Fruit fly (Drosophila melanogaster) whole organism, embryonic: ENCODE measurements around the gene tweek.
A peak's percentile ranks its signal among the peaks of the same experiment; 100 is the strongest.

Experiments used
- Aef1 ChIP-seq: fragments of 200-800 bp; sonication (Bioruptor generic); IDR thresholded peaks from 3 replicates; pipeline ENCODE4 v1.3.6; 2022; ENCODE audit warnings: missing biosample characterization, missing genetic modification characterization
- CG1024 ChIP-seq: fragments of 200-800 bp; sonication (Bioruptor generic); IDR thresholded peaks from 2 replicates; pipeline ENCODE4 v1.3.6; 2022; ENCODE audit warnings: missing biosample characterization, missing genetic modification characterization
- CG10431 ChIP-seq: fragments of 200-800 bp; sonication (Bioruptor generic); optimal IDR thresholded peaks from 3 replicates; lab custom pipeline; 2018; ENCODE audit warnings: missing biosample characterization, mild to moderate bottlenecking, missing genetic modification characterization
- CG11504 ChIP-seq: fragments of 200-800 bp; sonication (Bioruptor generic); optimal IDR thresholded peaks from 3 replicates; lab custom pipeline; 2019; ENCODE audit warnings: missing biosample characterization, mild to moderate bottlenecking, missing genetic modification characterization, moderate library complexity
- CG13296 ChIP-seq: fragments of 200-800 bp; sonication (Bioruptor generic); optimal IDR thresholded peaks from 3 replicates; lab custom pipeline; 2018; ENCODE audit warnings: missing biosample characterization, mild to moderate bottlenecking, missing genetic modification characterization
- CG15514 ChIP-seq: fragments of 200-800 bp; sonication (Bioruptor generic); optimal IDR thresholded peaks from 3 replicates; lab custom pipeline; 2017; ENCODE audit warnings: missing biosample characterization, missing genetic modification characterization, mild to moderate bottlenecking, moderate library complexity, missing genetic modification reagents
- CG1603 ChIP-seq: fragments of 200-800 bp; sonication (Bioruptor generic); optimal IDR thresholded peaks from 2 replicates; lab custom pipeline; 2019; ENCODE audit warnings: missing biosample characterization, mild to moderate bottlenecking, missing genetic modification characterization, moderate library complexity
- CG17568 ChIP-seq: fragments of 200-800 bp; sonication (Bioruptor generic); optimal IDR thresholded peaks from 2 replicates; lab custom pipeline; 2018; ENCODE audit warnings: missing biosample characterization, mild to moderate bottlenecking, missing genetic modification characterization, moderate library complexity
- CG18599 ChIP-seq: fragments of 200-800 bp; sonication (Bioruptor generic); optimal IDR thresholded peaks from 3 replicates; lab custom pipeline; 2017; ENCODE audit warnings: missing biosample characterization, missing genetic modification characterization, mild to moderate bottlenecking, moderate library complexity, missing genetic modification reagents
- CG2199 ChIP-seq: fragments of 200-800 bp; sonication (Bioruptor generic); IDR thresholded peaks from 3 replicates; pipeline ENCODE4 v1.3.6; 2022; ENCODE audit warnings: missing biosample characterization, missing genetic modification characterization
- CG3065 ChIP-seq: fragments of 200-800 bp; sonication (Bioruptor generic); optimal IDR thresholded peaks from 2 replicates; lab custom pipeline; 2016; ENCODE audit warnings: missing biosample characterization, missing genetic modification characterization
- CG4360 ChIP-seq: fragments of 200-800 bp; sonication (Bioruptor generic); IDR thresholded peaks from 2 replicates; pipeline ENCODE4 v1.3.6; 2022; ENCODE audit warnings: missing biosample characterization, missing genetic modification characterization
- CG4730 ChIP-seq: fragments of 200-800 bp; sonication (Bioruptor generic); IDR thresholded peaks from 2 replicates; pipeline ENCODE4 v1.3.6; 2022; ENCODE audit warnings: missing biosample characterization, missing genetic modification characterization
- CG6272 ChIP-seq: fragments of 200-800 bp; sonication (Bioruptor generic); IDR thresholded peaks from 2 replicates; pipeline ENCODE4 v1.3.6; 2022; ENCODE audit warnings: missing biosample characterization, missing genetic modification characterization
- CG6654 ChIP-seq: fragments of 200-800 bp; sonication (Bioruptor generic); optimal IDR thresholded peaks from 2 replicates; lab custom pipeline; 2017; ENCODE audit warnings: missing biosample characterization, mild to moderate bottlenecking, missing genetic modification characterization
- CG8359 ChIP-seq: fragments of 200-800 bp; sonication (Bioruptor generic); optimal IDR thresholded peaks from 2 replicates; lab custom pipeline; 2017; ENCODE audit warnings: missing biosample characterization, mild to moderate bottlenecking, missing genetic modification characterization, borderline replicate concordance
- CG9876 ChIP-seq: fragments of 200-800 bp; sonication (Bioruptor generic); optimal IDR thresholded peaks from 2 replicates; lab custom pipeline; 2016; ENCODE audit warnings: missing biosample characterization, missing genetic modification characterization
- Fer2 ChIP-seq: fragments of 200-800 bp; sonication (Bioruptor generic); optimal IDR thresholded peaks from 2 replicates; lab custom pipeline; 2018; ENCODE audit warnings: missing biosample characterization, mild to moderate bottlenecking, missing genetic modification characterization, moderate library complexity
- GATAe ChIP-seq: fragments of 200-800 bp; sonication (Bioruptor generic); conservative IDR thresholded peaks from 2 replicates; pipeline ENCODE4 v1.3.6; 2022; ENCODE audit warnings: missing biosample characterization, missing genetic modification characterization
- Gsc ChIP-seq: fragments of 200-800 bp; sonication (Bioruptor generic); IDR thresholded peaks from 2 replicates; pipeline ENCODE4 v1.3.6; 2022; ENCODE audit warnings: missing biosample characterization, missing genetic modification characterization
- Mad ChIP-seq: fragments of 200-800 bp; sonication (Bioruptor generic); optimal IDR thresholded peaks from 2 replicates; lab custom pipeline; 2016; ENCODE audit warnings: missing biosample characterization, missing genetic modification characterization
- Pdp1 ChIP-seq, 2 experiments: fragments of 200-800 bp; sonication (Bioruptor generic); optimal IDR thresholded peaks; 3 replicates each; lab custom pipeline; 2016; ENCODE audit warnings: missing biosample characterization in 2 of 2, missing genetic modification characterization in 2 of 2, mild to moderate bottlenecking in 1 of 2, moderate library complexity in 1 of 2
- Rfx ChIP-seq: fragments of 200-800 bp; sonication (Bioruptor generic); IDR thresholded peaks from 2 replicates; pipeline ENCODE4 v1.3.6; 2022; ENCODE audit warnings: missing biosample characterization, missing genetic modification characterization
- Rx ChIP-seq: fragments of 200-800 bp; sonication (Bioruptor generic); IDR thresholded peaks from 2 replicates; pipeline ENCODE4 v1.3.6; 2022; ENCODE audit warnings: missing biosample characterization, missing genetic modification characterization
- Side ChIP-seq: fragments of 200-800 bp; sonication (Bioruptor generic); optimal IDR thresholded peaks from 2 replicates; lab custom pipeline; 2016; ENCODE audit warnings: missing biosample characterization, missing genetic modification characterization
- Sox100B ChIP-seq: fragments of 200-800 bp; sonication (Bioruptor generic); optimal IDR thresholded peaks from 3 replicates; lab custom pipeline; 2018; ENCODE audit warnings: missing biosample characterization, mild to moderate bottlenecking, missing genetic modification characterization
- Sox102F ChIP-seq: fragments of 200-800 bp; sonication (Bioruptor generic); optimal IDR thresholded peaks from 2 replicates; lab custom pipeline; 2018; ENCODE audit warnings: missing biosample characterization, mild to moderate bottlenecking, missing genetic modification characterization, moderate library complexity
- Sry-β ChIP-seq: fragments of 200-800 bp; sonication (Bioruptor generic); optimal IDR thresholded peaks from 2 replicates; lab custom pipeline; 2018; ENCODE audit warnings: missing biosample characterization, mild to moderate bottlenecking, missing genetic modification characterization, moderate library complexity
- Xrp1 ChIP-seq: fragments of 200-800 bp; sonication (Bioruptor generic); IDR thresholded peaks from 2 replicates; pipeline ENCODE4 v1.3.6; 2022; ENCODE audit warnings: missing biosample characterization, missing genetic modification characterization
- cwo ChIP-seq: fragments of 200-800 bp; sonication (Bioruptor generic); optimal IDR thresholded peaks from 3 replicates; lab custom pipeline; 2017; ENCODE audit warnings: missing biosample characterization, missing genetic modification characterization, mild to moderate bottlenecking, moderate library complexity, missing genetic modification reagents
- disco-r ChIP-seq: fragments of 200-800 bp; sonication (Bioruptor generic); optimal IDR thresholded peaks from 2 replicates; lab custom pipeline; 2016; ENCODE audit warnings: missing biosample characterization, missing genetic modification characterization
- dm ChIP-seq: fragments of 200-800 bp; sonication (Bioruptor generic); optimal IDR thresholded peaks from 3 replicates; lab custom pipeline; 2016; ENCODE audit warnings: missing biosample characterization, missing genetic modification characterization
- dmrt99B ChIP-seq: fragments of 200-800 bp; sonication (Bioruptor generic); optimal IDR thresholded peaks from 2 replicates; lab custom pipeline; 2018; ENCODE audit warnings: missing biosample characterization, mild to moderate bottlenecking, missing genetic modification characterization, moderate library complexity
- exex ChIP-seq: fragments of 200-800 bp; sonication (Bioruptor generic); optimal IDR thresholded peaks from 4 replicates; lab custom pipeline; 2018; ENCODE audit warnings: missing biosample characterization, mild to moderate bottlenecking, missing genetic modification characterization, moderate library complexity
- grau ChIP-seq: fragments of 200-800 bp; optimal IDR thresholded peaks from 3 replicates; lab custom pipeline; 2019; ENCODE audit warnings: missing biosample characterization, mild to moderate bottlenecking, missing genetic modification characterization, moderate library complexity
- hkb ChIP-seq, 2 experiments: fragments of 200-800 bp in 1 of 2; fragments of >200 bp in 1 of 2; sonication (Bioruptor generic) in 1 of 2; IDR thresholded peaks in 1 of 2; optimal IDR thresholded peaks in 1 of 2; 2 replicates each; pipeline versions ENCODE4 v1.3.6 to Lab custom; 2017 to 2022; ENCODE audit warnings: missing biosample characterization in 1 of 2, missing genetic modification characterization in 1 of 2
- hth ChIP-seq: fragments of >200 bp; optimal IDR thresholded peaks from 2 replicates; lab custom pipeline; 2017; ENCODE audit warnings: inconsistent platforms
- lola ChIP-seq, 3 experiments: fragments of >200 bp in 2 of 3; fragments of 200-800 bp in 1 of 3; sonication (Bioruptor generic) in 1 of 3; optimal IDR thresholded peaks; 2 replicates each; lab custom pipeline; 2017 to 2019; ENCODE audit warnings: missing biosample characterization in 3 of 3, missing genetic modification characterization in 3 of 3, mild to moderate bottlenecking in 1 of 3, moderate library complexity in 1 of 3
- mirr ChIP-seq: fragments of 200-800 bp; sonication (Bioruptor generic); optimal IDR thresholded peaks from 3 replicates; lab custom pipeline; 2018; ENCODE audit warnings: missing biosample characterization, mild to moderate bottlenecking, missing genetic modification characterization
- onecut ChIP-seq: fragments of 200-800 bp; sonication (Bioruptor generic); IDR thresholded peaks from 2 replicates; pipeline ENCODE4 v1.3.6; 2022; ENCODE audit warnings: missing biosample characterization, missing genetic modification characterization
- peb ChIP-seq: fragments of 200-800 bp; sonication (Bioruptor generic); IDR thresholded peaks from 2 replicates; pipeline ENCODE4 v1.3.6; 2022; ENCODE audit warnings: missing biosample characterization, missing genetic modification characterization
- pita ChIP-seq: fragments of 200-800 bp; sonication (Bioruptor generic); optimal IDR thresholded peaks from 2 replicates; lab custom pipeline; 2017; ENCODE audit warnings: missing biosample characterization, mild to moderate bottlenecking, missing genetic modification characterization
- ro ChIP-seq: fragments of 200-800 bp; sonication (Bioruptor generic); IDR thresholded peaks from 2 replicates; pipeline ENCODE4 v1.3.6; 2022; ENCODE audit warnings: missing biosample characterization, missing genetic modification characterization
- row ChIP-seq: fragments of 200-800 bp; sonication (Bioruptor generic); IDR thresholded peaks from 3 replicates; pipeline ENCODE4 v1.3.6; 2022; ENCODE audit warnings: missing biosample characterization, missing genetic modification characterization
- scrt ChIP-seq: fragments of 200-800 bp; sonication (Bioruptor generic); optimal IDR thresholded peaks from 2 replicates; lab custom pipeline; 2018; ENCODE audit warnings: missing biosample characterization, mild to moderate bottlenecking, missing genetic modification characterization, moderate library complexity
- stwl ChIP-seq: fragments of 200-800 bp; sonication (Bioruptor generic); optimal IDR thresholded peaks from 3 replicates; lab custom pipeline; 2018; ENCODE audit warnings: missing biosample characterization, mild to moderate bottlenecking, missing genetic modification characterization, moderate library complexity
- tx ChIP-seq: fragments of 200-800 bp; sonication (Bioruptor generic); optimal IDR thresholded peaks from 2 replicates; lab custom pipeline; 2016; ENCODE audit warnings: missing biosample characterization, missing genetic modification characterization
- unc-4 ChIP-seq: fragments of 200-800 bp; sonication (Bioruptor generic); IDR thresholded peaks from 2 replicates; pipeline ENCODE4 v1.3.6; 2022; ENCODE audit warnings: missing biosample characterization, missing genetic modification characterization; ENCODE audit not compliant: partially characterized antibody
- wdn ChIP-seq: fragments of 200-800 bp; sonication (Bioruptor generic); IDR thresholded peaks from 2 replicates; pipeline ENCODE4 v1.3.6; 2022; ENCODE audit warnings: missing biosample characterization, missing genetic modification characterization
- wek ChIP-seq: fragments of 200-800 bp; sonication (Bioruptor generic); optimal IDR thresholded peaks from 3 replicates; lab custom pipeline; 2018; ENCODE audit warnings: missing biosample characterization, mild to moderate bottlenecking, missing genetic modification characterization, moderate library complexity

tweek gene

dm6 chr2L:16847948-16848347 lies 40.3 kb upstream of the tweek start:
- no peak for TF ChIP-seq pita (GFP tag; lab: Kevin White, UChicago)
- no peak for TF ChIP-seq CG8359 (GFP tag; lab: Kevin White, UChicago)
- TF ChIP-seq lola (GFP tag; optimal IDR thresholded peaks at IDR 0.05; lab: Kevin White, UChicago): no peak
- TF ChIP-seq CG17568 (GFP tag; lab: Kevin White, UChicago): no peak
- no peak for TF ChIP-seq Fer2 (tag; lab: Kevin White, UChicago)
- no peak for TF ChIP-seq CG6272 (GFP tag; lab: Robert Waterston, UW)
- TF ChIP-seq hth (lab: Kevin White, UChicago): no peak
- TF ChIP-seq Rfx (GFP tag; lab: Robert Waterston, UW): no peak
- no peak for TF ChIP-seq Sox100B (GFP tag; lab: Kevin White, UChicago)
- no peak for TF ChIP-seq mirr
- TF ChIP-seq GATAe: no peak
- TF ChIP-seq Mad: no peak
- TF ChIP-seq dm (GFP tag; lab: Kevin White, UChicago): no peak
- TF ChIP-seq cwo: no peak

dm6 chr2L:16848670-16849069 lies 39.6 kb upstream of the tweek start, which contains the start of gene CG13284:
Gene CG13284 (minus strand): TSS chr2L:16848716.
- TF ChIP-seq CG4360 (GFP tag; lab: Robert Waterston, UW) (no peak), CG9876 (no peak), row (GFP tag; lab: Robert Waterston, UW) (peak; percentile 57; the same call in 2 of the 3 replicates), CG4730 (GFP tag; lab: Robert Waterston, UW) (no peak), Side (no peak), ro (GFP tag; lab: Robert Waterston, UW) (no peak), grau (no peak), Xrp1 (GFP tag; lab: Robert Waterston, UW) (no peak), peb (GFP tag; lab: Robert Waterston, UW) (no peak), CG1024 (no peak), hkb (optimal IDR thresholded peaks at IDR 0.05; lab: Kevin White, UChicago) (no peak), hkb (GFP tag; IDR thresholded peaks at IDR 0.05; lab: Robert Waterston, UW) (no peak), CG3065 (GFP tag; lab: Kevin White, UChicago) (no peak), unc-4 (GFP tag; lab: Robert Waterston, UW) (no peak), exex (peak; percentile 1), disco-r (no peak), CG6654 (GFP tag; lab: Kevin White, UChicago) (no peak), CG13296 (GFP tag; lab: Kevin White, UChicago) (no peak), Pdp1 (GFP tag; optimal IDR thresholded peaks at IDR 0.05; lab: Kevin White, UChicago) (no peak), Gsc (no peak), Sry-β (GFP tag; lab: Kevin White, UChicago) (peak; percentile 82), Aef1 (GFP tag; lab: Robert Waterston, UW) (no peak), CG15514 (GFP tag; lab: Kevin White, UChicago) (no peak), CG11504 (no peak), onecut (GFP tag; lab: Robert Waterston, UW) (peak; percentile 87), CG18599 (GFP tag; lab: Kevin White, UChicago) (no peak), wdn (GFP tag; lab: Robert Waterston, UW) (no peak), Rx (GFP tag; lab: Robert Waterston, UW) (no peak), wek (GFP tag; lab: Kevin White, UChicago) (no peak), CG10431 (GFP tag; lab: Kevin White, UChicago) (no peak), dmrt99B (tag; lab: Kevin White, UChicago) (no peak), CG1603 (tag; lab: Kevin White, UChicago) (no peak), stwl (tag; lab: Kevin White, UChicago) (peak; percentile 22), CG2199 (GFP tag; lab: Robert Waterston, UW) (0 out of 3 replicates have a peak, but pooled peaks have one; percentile 53), scrt (GFP tag; lab: Kevin White, UChicago) (no peak), tx (GFP tag; lab: Kevin White, UChicago) (no peak), Sox102F (GFP tag; lab: Kevin White, UChicago) (no peak)
